Worm (Caenorhabditis elegans) whole organism, young adult: ENCODE results near the gene Y37E11AR.7.
"Not testable (repeated sequence)": the region's sequence is repeated elsewhere in the genome, so short reads cannot be mapped to it uniquely, and the experiment has no call there.

ENCODE experiments used
- B0261.1 ChIP-seq: sonication (generic microtip); optimal IDR thresholded peaks from 2 replicates; lab custom pipeline; 2016; ENCODE audit warnings: mild to moderate bottlenecking, missing genetic modification characterization, moderate library complexity, missing compliant biosample characterization
- F23B12.7 ChIP-seq: sonication (generic microtip); optimal IDR thresholded peaks from 2 replicates; lab custom pipeline; 2017; ENCODE audit warnings: missing genetic modification characterization, mild to moderate bottlenecking, missing compliant biosample characterization, antibody characterized with exemption, moderate library complexity; ENCODE audit not compliant: insufficient read depth
- F33H1.4 ChIP-seq: fragments of 200-800 bp; sonication (Bioruptor generic); IDR thresholded peaks from 2 replicates; pipeline ENCODE4 v1.3.6; 2022; ENCODE audit warnings: missing genetic modification reagents, missing genetic modification characterization, missing compliant biosample characterization
- F57A8.1 ChIP-seq: fragments of 200-800 bp; sonication (Bioruptor generic); optimal IDR thresholded peaks from 2 replicates; lab custom pipeline; 2018; ENCODE audit warnings: mild to moderate bottlenecking, missing genetic modification characterization, moderate library complexity, missing compliant biosample characterization
- K11D2.4 ChIP-seq: fragments of 200-800 bp; sonication (Bioruptor generic); IDR thresholded peaks from 2 replicates; pipeline ENCODE4 v1.3.6; 2022; ENCODE audit warnings: missing genetic modification reagents, missing genetic modification characterization, missing compliant biosample characterization
- T26A5.8 ChIP-seq: sonication (generic microtip); optimal IDR thresholded peaks from 2 replicates; lab custom pipeline; 2016; ENCODE audit warnings: missing genetic modification characterization, missing compliant biosample characterization
- Y53G8AR.9 ChIP-seq: fragments of 200-800 bp; sonication (Bioruptor generic); conservative IDR thresholded peaks from 2 replicates; pipeline ENCODE4 v1.3.6; 2022; ENCODE audit warnings: missing genetic modification reagents, missing genetic modification characterization, missing compliant biosample characterization
- Y95B8A.8 ChIP-seq: fragments of 200-800 bp; sonication (Bioruptor generic); IDR thresholded peaks from 2 replicates; pipeline ENCODE4 v1.3.6; 2022; ENCODE audit warnings: missing genetic modification reagents, missing genetic modification characterization, missing compliant biosample characterization
- akir-1 ChIP-seq: fragments of 200-800 bp; sonication (Bioruptor generic); optimal IDR thresholded peaks from 2 replicates; lab custom pipeline; 2018; ENCODE audit warnings: mild to moderate bottlenecking, missing genetic modification characterization, moderate library complexity, missing compliant biosample characterization
- aptf-2 ChIP-seq: fragments of 200-800 bp; sonication (Bioruptor generic); conservative IDR thresholded peaks from 2 replicates; pipeline ENCODE4 v1.3.6; 2022; ENCODE audit warnings: missing genetic modification reagents, missing genetic modification characterization, missing compliant biosample characterization
- atf-7 ChIP-seq: sonication (generic microtip); optimal IDR thresholded peaks from 2 replicates; lab custom pipeline; 2017; ENCODE audit warnings: mild to moderate bottlenecking, missing genetic modification characterization, missing compliant biosample characterization
- attf-3 ChIP-seq: fragments of 200-800 bp; sonication (Bioruptor generic); conservative IDR thresholded peaks from 2 replicates; pipeline ENCODE4 v1.3.6; 2022; ENCODE audit warnings: missing genetic modification reagents, missing genetic modification characterization, missing compliant biosample characterization
- attf-6 ChIP-seq: fragments of 200-800 bp; sonication (Bioruptor generic); IDR thresholded peaks from 2 replicates; pipeline ENCODE4 v1.3.6; 2022; ENCODE audit warnings: missing genetic modification reagents, missing genetic modification characterization, missing compliant biosample characterization
- ceh-40 ChIP-seq: fragments of 200-800 bp; sonication (Bioruptor generic); IDR thresholded peaks from 2 replicates; pipeline ENCODE4 v1.3.6; 2022; ENCODE audit warnings: missing genetic modification characterization, missing compliant biosample characterization
- ceh-91 ChIP-seq: fragments of 200-800 bp; sonication (Bioruptor generic); IDR thresholded peaks from 2 replicates; pipeline ENCODE4 v1.3.6; 2022; ENCODE audit warnings: missing genetic modification reagents, missing genetic modification characterization, missing compliant biosample characterization
- chd-7 ChIP-seq: sonication (generic microtip); optimal IDR thresholded peaks from 2 replicates; lab custom pipeline; 2016; ENCODE audit warnings: mild to moderate bottlenecking, missing genetic modification characterization, moderate library complexity, missing compliant biosample characterization
- die-1 ChIP-seq: sonication (generic microtip); optimal IDR thresholded peaks from 2 replicates; lab custom pipeline; 2016; ENCODE audit warnings: missing genotype, mild to moderate bottlenecking, missing genetic modification characterization, missing compliant biosample characterization
- dpl-1 ChIP-seq: fragments of 150-350 bp; optimal IDR thresholded peaks from 2 replicates; lab custom pipeline; 2014; ENCODE audit warnings: missing biosample characterization, missing genetic modification reagents, missing genetic modification characterization
- ekl-4 ChIP-seq: fragments of 200-800 bp; sonication (Bioruptor generic); IDR thresholded peaks from 2 replicates; pipeline ENCODE4 v1.3.6; 2022; ENCODE audit warnings: missing genetic modification reagents, missing genetic modification characterization, missing compliant biosample characterization
- fkh-3 ChIP-seq: sonication (generic microtip); optimal IDR thresholded peaks from 2 replicates; lab custom pipeline; 2016; ENCODE audit warnings: mild to moderate bottlenecking, missing genetic modification characterization, missing compliant biosample characterization
- hmg-1.2 ChIP-seq: fragments of 200-800 bp; sonication (Bioruptor generic); IDR thresholded peaks from 2 replicates; pipeline ENCODE4 v1.3.6; 2022; ENCODE audit warnings: missing genetic modification reagents, missing genetic modification characterization, missing compliant biosample characterization
- hsf-1 ChIP-seq: fragments of 200-800 bp; sonication (Bioruptor generic); IDR thresholded peaks from 2 replicates; pipeline ENCODE4 v1.3.6; 2022; ENCODE audit warnings: missing genetic modification reagents, missing genetic modification characterization, missing compliant biosample characterization
- lag-1 ChIP-seq: fragments of 200-800 bp; sonication (Bioruptor generic); IDR thresholded peaks from 2 replicates; pipeline ENCODE4 v1.3.6; 2022; ENCODE audit warnings: missing genetic modification reagents, missing genetic modification characterization, missing compliant biosample characterization
- lin-26 ChIP-seq: fragments of 200-800 bp; sonication (Bioruptor generic); IDR thresholded peaks from 2 replicates; pipeline ENCODE4 v1.3.6; 2022; ENCODE audit warnings: missing genetic modification reagents, missing genetic modification characterization, missing compliant biosample characterization
- madf-3 ChIP-seq: fragments of 200-800 bp; sonication (Bioruptor generic); IDR thresholded peaks from 2 replicates; pipeline ENCODE4 v1.3.6; 2022; ENCODE audit warnings: missing genetic modification reagents, missing genetic modification characterization, missing compliant biosample characterization
- madf-6 ChIP-seq: fragments of 200-800 bp; sonication (Bioruptor generic); IDR thresholded peaks from 2 replicates; pipeline ENCODE4 v1.3.6; 2022; ENCODE audit warnings: missing genetic modification reagents, missing genetic modification characterization, missing compliant biosample characterization
- mcd-1 ChIP-seq: fragments of 200-800 bp; sonication (Bioruptor generic); IDR thresholded peaks from 2 replicates; pipeline ENCODE4 v1.3.6; 2022; ENCODE audit warnings: missing genetic modification reagents, missing genetic modification characterization, missing compliant biosample characterization
- mel-28 ChIP-seq: sonication (generic microtip); optimal IDR thresholded peaks from 2 replicates; lab custom pipeline; 2016; ENCODE audit warnings: borderline replicate concordance, mild to moderate bottlenecking, missing genetic modification characterization, missing compliant biosample characterization
- mes-4 ChIP-seq: sonication (generic microtip); optimal IDR thresholded peaks from 2 replicates; lab custom pipeline; 2016; ENCODE audit warnings: missing genotype, missing genetic modification characterization, missing compliant biosample characterization
- nfya-2 ChIP-seq: fragments of 200-800 bp; sonication (Bioruptor generic); IDR thresholded peaks from 2 replicates; pipeline ENCODE4 v1.3.6; 2022; ENCODE audit warnings: missing genetic modification reagents, missing genetic modification characterization, missing compliant biosample characterization
- nhr-179 ChIP-seq: sonication (generic microtip); optimal IDR thresholded peaks from 2 replicates; lab custom pipeline; 2016; ENCODE audit warnings: mild to moderate bottlenecking, missing genetic modification characterization, missing compliant biosample characterization
- pha-4 ChIP-seq: fragments of 150-350 bp; sonication (generic microtip); optimal IDR thresholded peaks from 2 replicates; lab custom pipeline; 2014; ENCODE audit warnings: missing biosample characterization, missing genetic modification reagents, missing genetic modification characterization
- rec-8 ChIP-seq, 2 experiments: sonication (generic microtip); optimal IDR thresholded peaks; 2 replicates each; lab custom pipeline; 2016; ENCODE audit warnings: mild to moderate bottlenecking in 2 of 2, missing genetic modification characterization in 2 of 2, missing genetic modification reagents in 2 of 2, missing genotype in 2 of 2, missing biosample characterization in 1 of 2, missing compliant biosample characterization in 1 of 2, moderate library complexity in 1 of 2
- snpc-4 ChIP-seq, 5 experiments: fragments of 150-350 bp in 1 of 5; sonication (generic microtip) in 4 of 5; optimal IDR thresholded peaks; 2 replicates each; lab custom pipeline; 2014 to 2018; ENCODE audit warnings: missing genetic modification characterization in 5 of 5, missing biosample characterization in 3 of 5, antibody characterized with exemption in 2 of 5, mild to moderate bottlenecking in 2 of 5, missing compliant biosample characterization in 2 of 5, missing genotype in 2 of 5, moderate library complexity in 2 of 5, missing genetic modification reagents in 1 of 5
- somi-1 ChIP-seq: fragments of 200-800 bp; sonication (Bioruptor generic); optimal IDR thresholded peaks from 2 replicates; lab custom pipeline; 2018; ENCODE audit warnings: mild to moderate bottlenecking, missing genetic modification characterization, missing compliant biosample characterization
- unc-130 ChIP-seq: sonication (generic microtip); optimal IDR thresholded peaks from 2 replicates; lab custom pipeline; 2016; ENCODE audit warnings: missing genetic modification reagents, missing genetic modification characterization, missing compliant biosample characterization
- xnd-1 ChIP-seq: sonication (generic microtip); optimal IDR thresholded peaks from 2 replicates; lab custom pipeline; 2016; ENCODE audit warnings: missing genotype, missing genetic modification reagents, missing genetic modification characterization, missing compliant biosample characterization
- ztf-25 ChIP-seq: fragments of 200-800 bp; sonication (Bioruptor generic); IDR thresholded peaks from 2 replicates; pipeline ENCODE4 v1.3.6; 2022; ENCODE audit warnings: missing genetic modification reagents, missing genetic modification characterization, missing compliant biosample characterization
- ztf-6 ChIP-seq: fragments of 200-800 bp; sonication (Bioruptor generic); IDR thresholded peaks from 2 replicates; pipeline ENCODE4 v1.3.6; 2022; ENCODE audit warnings: missing genetic modification reagents, missing genetic modification characterization, missing compliant biosample characterization

The Y37E11AR.7 gene

ce11 chrIV:3774160-3774559, 18.9 kb upstream of the Y37E11AR.7 start:
- TF ChIP-seq T26A5.8 (tag; lab: Kevin White, UChicago) (no peak), madf-6 (GFP tag; lab: Robert Waterston, UW) (no peak), Y95B8A.8 (GFP tag; lab: Robert Waterston, UW) (no peak), xnd-1 (tag; lab: Kevin White, UChicago) (no peak), ztf-25 (GFP tag; lab: Robert Waterston, UW) (no peak), nfya-2 (no peak), unc-130 (GFP tag; lab: Kevin White, UChicago) (no peak), lin-26 (no peak), K11D2.4 (GFP tag; lab: Robert Waterston, UW) (no peak), nhr-179 (no peak), aptf-2 (GFP tag; lab: Robert Waterston, UW) (no peak), ztf-6 (GFP tag; lab: Robert Waterston, UW) (no peak), F23B12.7 (tag; lab: Kevin White, UChicago) (no peak), dpl-1 (GFP tag; lab: Kevin White, UChicago) (no peak), B0261.1 (tag; lab: Kevin White, UChicago) (no peak), die-1 (tag; lab: Kevin White, UChicago) (no peak), pha-4 (tag; lab: Kevin White, UChicago) (no peak), lag-1 (GFP tag; lab: Robert Waterston, UW) (no peak)

ce11 chrIV:3771182-3771581, 15.9 kb upstream of the Y37E11AR.7 start:
- TF ChIP-seq snpc-4 (GFP tag; optimal IDR thresholded peaks at IDR 0.05; lab: Kevin White, UChicago) = not testable (repeated sequence)
- TF ChIP-seq snpc-4 (tag; optimal IDR thresholded peaks at IDR 0.05; lab: Kevin White, UChicago) = peak in 2 of 4 experiments; percentile 71 to 86
- TF ChIP-seq madf-3 = 0 out of 2 replicates have a peak, but pooled peaks have one; percentile 16
- TF ChIP-seq hmg-1.2 (GFP tag; lab: Robert Waterston, UW) = 0 out of 2 replicates have a peak, but pooled peaks have one; percentile 12

ce11 chrIV:3767749-3768148, 12.5 kb upstream of the Y37E11AR.7 start:
- TF ChIP-seq akir-1 (no peak), attf-6 (GFP tag; lab: Robert Waterston, UW) (no peak), ceh-91 (GFP tag; lab: Robert Waterston, UW) (no peak), F57A8.1 (GFP tag; lab: Kevin White, UChicago) (no peak), madf-6 (GFP tag; lab: Robert Waterston, UW) (no peak), ceh-40 (GFP tag; lab: Robert Waterston, UW) (no peak), chd-7 (no peak), Y95B8A.8 (GFP tag; lab: Robert Waterston, UW) (no peak), rec-8 (tag; optimal IDR thresholded peaks at IDR 0.05; lab: Kevin White, UChicago) (no peak), F33H1.4 (GFP tag; lab: Robert Waterston, UW) (no peak)

- TF ChIP-seq dpl-1 (GFP tag; lab: Kevin White, UChicago) (no peak), fkh-3 (no peak), ekl-4 (GFP tag; lab: Robert Waterston, UW) (no peak), mcd-1 (no peak), Y95B8A.8 (GFP tag; lab: Robert Waterston, UW) (no peak), Y53G8AR.9 (GFP tag; lab: Robert Waterston, UW) (no peak), mel-28 (tag; lab: Kevin White, UChicago) (no peak), attf-3 (GFP tag; lab: Robert Waterston, UW) (no peak), atf-7 (no peak), hsf-1 (GFP tag; lab: Robert Waterston, UW) (no peak), mes-4 (tag; lab: Kevin White, UChicago) (no peak), somi-1 (GFP tag; lab: Kevin White, UChicago) (no peak), nhr-179 (no peak)
Measured at ce11 chrIV:3766589-3766988, 11.3 kb upstream of the Y37E11AR.7 start, which contains the start of gene vab-2. Gene vab-2 (minus strand): TSS chrIV:3766826.
